Fruit fly (Drosophila melanogaster) whole organism, prepupa: Measurements from ENCODE around the gene CG7841.

Experiments
- CG10631 ChIP-seq: fragments of 200-800 bp; sonication (Bioruptor generic); optimal IDR thresholded peaks from 2 replicates; lab custom pipeline; 2016; ENCODE audit warnings: missing biosample characterization, missing genetic modification characterization
- CG11294 ChIP-seq: fragments of 200-800 bp; sonication (Bioruptor generic); IDR thresholded peaks from 2 replicates; pipeline ENCODE4 v1.3.6; 2022; ENCODE audit warnings: missing biosample characterization, missing genetic modification characterization
- CG16779 ChIP-seq: fragments of 200-800 bp; sonication (Bioruptor generic); optimal IDR thresholded peaks from 3 replicates; lab custom pipeline; 2017; ENCODE audit warnings: missing biosample characterization, mild to moderate bottlenecking, missing genetic modification characterization
- CG3032 ChIP-seq: fragments of 200-800 bp; optimal IDR thresholded peaks from 2 replicates; lab custom pipeline; 2019; ENCODE audit warnings: missing biosample characterization, mild to moderate bottlenecking, missing genetic modification characterization, moderate library complexity
- CG32006 ChIP-seq: fragments of 200-800 bp; sonication (Bioruptor generic); optimal IDR thresholded peaks from 3 replicates; lab custom pipeline; 2017; ENCODE audit warnings: missing biosample characterization, mild to moderate bottlenecking, missing genetic modification characterization
- CG34406 ChIP-seq: fragments of 200-800 bp; sonication (Bioruptor generic); optimal IDR thresholded peaks from 3 replicates; lab custom pipeline; 2016; ENCODE audit warnings: missing biosample characterization, missing genetic modification characterization
- CG3919 ChIP-seq: fragments of 200-800 bp; sonication (Bioruptor generic); optimal IDR thresholded peaks from 3 replicates; lab custom pipeline; 2016; ENCODE audit warnings: missing biosample characterization, missing genetic modification characterization
- CG4318 ChIP-seq: fragments of 200-800 bp; sonication (Bioruptor generic); optimal IDR thresholded peaks from 3 replicates; lab custom pipeline; 2017; ENCODE audit warnings: missing biosample characterization, mild to moderate bottlenecking, missing genetic modification characterization
- CG6163 ChIP-seq: fragments of 200-800 bp; sonication (Bioruptor generic); IDR thresholded peaks from 3 replicates; pipeline ENCODE4 v1.3.6; 2022; ENCODE audit warnings: missing biosample characterization, missing genetic modification characterization
- CG6276 ChIP-seq: fragments of 200-800 bp; sonication (Bioruptor generic); optimal IDR thresholded peaks from 2 replicates; lab custom pipeline; 2017; ENCODE audit warnings: missing biosample characterization, mild to moderate bottlenecking, missing genetic modification characterization
- CG6808 ChIP-seq: fragments of 200-800 bp; sonication (Bioruptor generic); optimal IDR thresholded peaks from 3 replicates; lab custom pipeline; 2017; ENCODE audit warnings: missing biosample characterization, missing genetic modification characterization, mild to moderate bottlenecking, moderate library complexity, missing genetic modification reagents
- CG7368 ChIP-seq: fragments of 200-800 bp; sonication (Bioruptor generic); optimal IDR thresholded peaks from 3 replicates; lab custom pipeline; 2016; ENCODE audit warnings: missing biosample characterization, missing genetic modification characterization
- CG8119 ChIP-seq: fragments of 200-800 bp; sonication (Bioruptor generic); IDR thresholded peaks from 3 replicates; pipeline ENCODE4 v1.3.6; 2022; ENCODE audit warnings: missing biosample characterization, missing genetic modification characterization
- CG8319 ChIP-seq: fragments of 200-800 bp; sonication (Bioruptor generic); optimal IDR thresholded peaks from 3 replicates; lab custom pipeline; 2016; ENCODE audit warnings: missing biosample characterization, missing genetic modification characterization
- CG8632 ChIP-seq: fragments of 200-800 bp; sonication (Bioruptor generic); optimal IDR thresholded peaks from 3 replicates; lab custom pipeline; 2016; ENCODE audit warnings: missing biosample characterization, missing genetic modification characterization
- Eip78C ChIP-seq: fragments of 200-800 bp; sonication (Bioruptor generic); peaks from one replicate; lab custom pipeline; 2016; ENCODE audit warnings: missing biosample characterization, missing genetic modification characterization
- Ets96B ChIP-seq: fragments of 200-800 bp; optimal IDR thresholded peaks from 2 replicates; lab custom pipeline; 2019; ENCODE audit warnings: missing biosample characterization, mild to moderate bottlenecking, missing genetic modification characterization, moderate library complexity
- Hr38 ChIP-seq: sonication (Bioruptor generic); optimal IDR thresholded peaks from 2 replicates; lab custom pipeline; 2016; ENCODE audit warnings: missing biosample characterization, missing genetic modification characterization
- Hr39 ChIP-seq: fragments of 200-800 bp; sonication (Bioruptor generic); optimal IDR thresholded peaks from 2 replicates; lab custom pipeline; 2016; ENCODE audit warnings: missing biosample characterization, missing genetic modification characterization
- Hr4 ChIP-seq: fragments of 200-800 bp; sonication (Bioruptor generic); optimal IDR thresholded peaks from 3 replicates; lab custom pipeline; 2016; ENCODE audit warnings: missing biosample characterization, missing genetic modification characterization
- Lpt ChIP-seq: fragments of 200-800 bp; sonication (Bioruptor generic); optimal IDR thresholded peaks from 3 replicates; lab custom pipeline; 2016; ENCODE audit warnings: missing biosample characterization, missing genetic modification characterization
- OdsH ChIP-seq: fragments of 200-800 bp; sonication (Bioruptor generic); optimal IDR thresholded peaks from 3 replicates; lab custom pipeline; 2016; ENCODE audit warnings: missing biosample characterization, missing genetic modification characterization
- Smox ChIP-seq: fragments of 200-800 bp; sonication (Bioruptor generic); optimal IDR thresholded peaks from 3 replicates; lab custom pipeline; 2016; ENCODE audit warnings: missing biosample characterization, missing genetic modification characterization
- Sox102F ChIP-seq: fragments of 200-800 bp; sonication (Bioruptor generic); optimal IDR thresholded peaks from 2 replicates; lab custom pipeline; 2016; ENCODE audit warnings: missing biosample characterization, mild to moderate bottlenecking, missing genetic modification characterization
- Sox15 ChIP-seq: fragments of 200-800 bp; sonication (Bioruptor generic); optimal IDR thresholded peaks from 3 replicates; lab custom pipeline; 2016; ENCODE audit warnings: missing biosample characterization, missing genetic modification characterization
- acj6 ChIP-seq: fragments of 200-800 bp; sonication (Bioruptor generic); optimal IDR thresholded peaks from 3 replicates; lab custom pipeline; 2016; ENCODE audit warnings: missing biosample characterization, missing genetic modification characterization
- cyc ChIP-seq: fragments of 200-800 bp; sonication (Bioruptor generic); optimal IDR thresholded peaks from 3 replicates; lab custom pipeline; 2016; ENCODE audit warnings: missing biosample characterization, missing genetic modification characterization
- dac ChIP-seq: fragments of 200-800 bp; sonication (Bioruptor generic); optimal IDR thresholded peaks from 2 replicates; lab custom pipeline; 2017; ENCODE audit warnings: missing biosample characterization, mild to moderate bottlenecking, missing genetic modification characterization
- eg ChIP-seq: fragments of 200-800 bp; sonication (Bioruptor generic); IDR thresholded peaks from 3 replicates; pipeline ENCODE4 v1.3.6; 2022; ENCODE audit warnings: missing biosample characterization, missing genetic modification characterization
- fd85E ChIP-seq: fragments of 200-800 bp; sonication (Bioruptor generic); optimal IDR thresholded peaks from 3 replicates; lab custom pipeline; 2016; ENCODE audit warnings: missing biosample characterization, missing genetic modification characterization
- fkh ChIP-seq: fragments of 200-800 bp; sonication (Bioruptor generic); optimal IDR thresholded peaks from 3 replicates; lab custom pipeline; 2017; ENCODE audit warnings: missing biosample characterization, mild to moderate bottlenecking, missing genetic modification characterization, moderate library complexity
- lz ChIP-seq: fragments of 200-800 bp; sonication (Bioruptor generic); optimal IDR thresholded peaks from 3 replicates; lab custom pipeline; 2016; ENCODE audit warnings: missing biosample characterization, missing genetic modification characterization
- net ChIP-seq: fragments of 200-800 bp; sonication (Bioruptor generic); optimal IDR thresholded peaks from 3 replicates; lab custom pipeline; 2016; ENCODE audit warnings: missing biosample characterization, missing genetic modification characterization
- salr ChIP-seq, 2 experiments: fragments of 200-800 bp; sonication (Bioruptor generic); optimal IDR thresholded peaks; 3 replicates each; lab custom pipeline; 2016 to 2018; ENCODE audit warnings: missing biosample characterization in 2 of 2, missing genetic modification characterization in 2 of 2, mild to moderate bottlenecking in 1 of 2
- svp ChIP-seq: fragments of 200-800 bp; sonication (Bioruptor generic); peaks from one replicate; lab custom pipeline; 2016; ENCODE audit warnings: missing biosample characterization, missing genetic modification characterization
- topi ChIP-seq: fragments of 200-800 bp; sonication (Bioruptor generic); optimal IDR thresholded peaks from 3 replicates; lab custom pipeline; 2016; ENCODE audit warnings: missing biosample characterization, missing genetic modification characterization
- vri ChIP-seq: fragments of 200-800 bp; sonication (Bioruptor generic); optimal IDR thresholded peaks from 3 replicates; lab custom pipeline; 2016; ENCODE audit warnings: missing biosample characterization, mild to moderate bottlenecking, missing genetic modification characterization

CG7841 gene

dm6 chr3L:15541281-15541680 lies 33.2 kb upstream of the CG7841 start:
- TF ChIP-seq cyc (no peak), CG6276 (GFP tag; lab: Kevin White, UChicago) (no peak)

DNA sequence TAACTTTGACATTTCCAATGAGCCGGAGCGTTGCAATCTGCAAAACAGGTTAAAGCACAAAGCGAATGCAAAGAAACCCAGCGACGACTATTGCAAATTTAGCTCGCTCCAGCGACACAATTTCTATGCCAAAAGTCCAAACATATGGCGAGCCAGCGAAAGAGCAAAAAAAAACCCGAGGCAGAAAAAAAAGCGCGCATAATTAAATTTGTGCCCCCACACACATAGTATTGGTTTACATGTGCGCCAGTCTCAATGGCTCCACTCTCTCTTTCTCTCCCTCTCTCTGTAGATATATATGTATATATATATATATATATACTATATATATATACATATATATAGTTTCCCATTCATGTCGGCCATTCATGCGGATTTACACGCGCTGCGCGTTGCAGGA lies 32.6 kb upstream of the CG7841 start:
- TF ChIP-seq CG8119 (peak; percentile 64; the same call in 2 of the 3 replicates), CG6276 (GFP tag; lab: Kevin White, UChicago) (peak; percentile 42), CG11294 (GFP tag; lab: Robert Waterston, UW) (no peak), Eip78C (peak; percentile 63), CG6163 (GFP tag; lab: Robert Waterston, UW) (no peak), eg (peak; percentile 41; the same call in 1 of the 3 replicates), acj6 (GFP tag; lab: Kevin White, UChicago) (no peak), Lpt (no peak)

- TF ChIP-seq Smox (GFP tag; lab: Kevin White, UChicago) (no peak), Hr4 (GFP tag; lab: Kevin White, UChicago) (no peak), net (GFP tag; lab: Kevin White, UChicago) (no peak), CG8319 (GFP tag; lab: Kevin White, UChicago) (no peak), fd85E (GFP tag; lab: Kevin White, UChicago) (no peak), CG34406 (no peak), CG8119 (no peak), CG6808 (GFP tag; lab: Kevin White, UChicago) (no peak), dac (GFP tag; lab: Kevin White, UChicago) (no peak), Ets96B (tag; lab: Kevin White, UChicago) (no peak), Eip78C (no peak), CG7368 (GFP tag; lab: Kevin White, UChicago) (no peak)
Observed at dm6 chr3L:15539903-15540409, 31.9 kb upstream of the CG7841 start.

dm6 chr3L:15538582-15539490 lies 30.8 kb upstream of the CG7841 start:
- TF ChIP-seq fd85E (GFP tag; lab: Kevin White, UChicago) (no peak), CG16779 (tag; lab: Kevin White, UChicago) (no peak), CG7368 (GFP tag; lab: Kevin White, UChicago) (no peak), net (GFP tag; lab: Kevin White, UChicago) (no peak), Sox15 (no peak), CG3032 (tag; lab: Kevin White, UChicago) (no peak), CG4318 (GFP tag; lab: Kevin White, UChicago) (no peak), lz (no peak), Hr4 (GFP tag; lab: Kevin White, UChicago) (no peak), OdsH (GFP tag; lab: Kevin White, UChicago) (no peak), CG10631 (no peak), CG32006 (peak; percentile 47), topi (GFP tag; lab: Kevin White, UChicago) (no peak), Hr39 (GFP tag; lab: Kevin White, UChicago) (no peak), CG6163 (GFP tag; lab: Robert Waterston, UW) (no peak), CG6276 (GFP tag; lab: Kevin White, UChicago) (no peak), CG3919 (GFP tag; lab: Kevin White, UChicago) (no peak), Ets96B (tag; lab: Kevin White, UChicago) (no peak), Eip78C (peak; percentile 40), vri (GFP tag; lab: Kevin White, UChicago) (peak; percentile 48), svp (GFP tag; lab: Kevin White, UChicago) (peak; percentile 84), Sox102F (GFP tag; lab: Kevin White, UChicago) (no peak), dac (GFP tag; lab: Kevin White, UChicago) (no peak), acj6 (GFP tag; lab: Kevin White, UChicago) (no peak), fkh (GFP tag; lab: Kevin White, UChicago) (peak; percentile 6), CG8632 (no peak), cyc (no peak), salr (GFP tag; optimal IDR thresholded peaks at IDR 0.05; lab: Kevin White, UChicago) (peak in 1 of 2 experiments; percentile 30), CG8319 (GFP tag; lab: Kevin White, UChicago) (no peak), Hr38 (GFP tag; lab: Kevin White, UChicago) (no peak)
